Fruit fly (Drosophila melanogaster) whole organism, wandering third instar larva: ENCODE data around the gene Cf2.

Source experiments
- Abd-B ChIP-seq: fragments of >200 bp; optimal IDR thresholded peaks from 2 replicates; lab custom pipeline; 2017; ENCODE audit warnings: missing biosample characterization, missing genetic modification characterization
- Dfd ChIP-seq: fragments of >200 bp; optimal IDR thresholded peaks from 2 replicates; lab custom pipeline; 2017; ENCODE audit warnings: missing biosample characterization, missing genetic modification characterization
- Dif ChIP-seq: fragments of 200-275, 200-300 bp; sonication (Bioruptor generic); optimal IDR thresholded peaks from 2 replicates; lab custom pipeline; 2018; ENCODE audit warnings: missing biosample characterization, missing genetic modification characterization; ENCODE audit not compliant: partially characterized antibody
- HLH106 ChIP-seq: fragments of 200-800 bp; optimal IDR thresholded peaks from 3 replicates; lab custom pipeline; 2019; ENCODE audit warnings: missing biosample characterization, mild to moderate bottlenecking, missing genetic modification characterization, moderate library complexity
- Mio ChIP-seq: sonication (Bioruptor generic); optimal IDR thresholded peaks from 2 replicates; lab custom pipeline; 2016; ENCODE audit warnings: missing biosample characterization, missing genetic modification characterization
- Myc ChIP-seq: fragments of >200 bp; optimal IDR thresholded peaks from 2 replicates; lab custom pipeline; 2017
- Sp1 ChIP-seq: fragments of 200-800 bp; sonication (Bioruptor generic); optimal IDR thresholded peaks from 3 replicates; lab custom pipeline; 2019; ENCODE audit warnings: missing biosample characterization, mild to moderate bottlenecking, missing genetic modification characterization, moderate library complexity
- br ChIP-seq: fragments of 200-800 bp; sonication (Bioruptor generic); optimal IDR thresholded peaks from 2 replicates; lab custom pipeline; 2016; ENCODE audit warnings: missing biosample characterization, missing genetic modification characterization
- dl ChIP-seq, 2 experiments: fragments of 175-275, 200-275 bp in 1 of 2; fragments of 200-275 bp in 1 of 2; sonication (Bioruptor generic); optimal IDR thresholded peaks; lab custom pipeline; 2018; ENCODE audit warnings: mild to moderate bottlenecking in 2 of 2, missing biosample characterization in 2 of 2, missing genetic modification characterization in 2 of 2, moderate library complexity in 2 of 2; ENCODE audit not compliant: partially characterized antibody in 2 of 2, insufficient read depth in 1 of 2
- dmrt93B ChIP-seq: fragments of 200-800 bp; sonication (Bioruptor generic); optimal IDR thresholded peaks from 2 replicates; lab custom pipeline; 2018; ENCODE audit warnings: missing biosample characterization, mild to moderate bottlenecking, missing genetic modification characterization
- h ChIP-seq: fragments of 200-800 bp; sonication (Bioruptor generic); optimal IDR thresholded peaks from 3 replicates; lab custom pipeline; 2016; ENCODE audit warnings: missing biosample characterization, mild to moderate bottlenecking, missing genetic modification characterization
- lola ChIP-seq: fragments of >200 bp; optimal IDR thresholded peaks from 2 replicates; lab custom pipeline; 2017; ENCODE audit warnings: missing biosample characterization, missing genetic modification characterization
- tai ChIP-seq: sonication (Bioruptor generic); optimal IDR thresholded peaks from 2 replicates; lab custom pipeline; 2016; ENCODE audit warnings: missing biosample characterization, missing genetic modification characterization
- usp ChIP-seq: fragments of >200 bp; optimal IDR thresholded peaks from 2 replicates; lab custom pipeline; 2017; ENCODE audit warnings: missing biosample characterization, missing genetic modification characterization

DNA sequence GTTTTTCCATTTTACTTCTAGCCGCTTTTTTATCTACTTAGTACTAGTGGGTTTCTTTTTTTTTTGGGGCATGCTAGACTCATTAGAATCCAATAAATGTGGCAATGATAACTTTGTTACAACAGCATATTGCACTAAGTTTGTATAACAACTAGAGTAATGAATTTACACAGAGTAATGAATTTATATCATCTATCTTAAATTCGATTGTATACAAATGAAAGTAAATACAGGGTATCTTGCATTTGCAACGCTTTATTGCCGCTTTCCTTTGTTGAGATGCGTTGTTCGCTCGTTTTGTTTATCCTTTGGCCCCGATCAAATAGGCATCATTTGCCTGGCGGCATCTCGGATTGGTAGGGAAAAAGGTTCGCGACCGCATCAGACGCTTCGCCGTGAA, 28.1 kb downstream of the Cf2 start:
- TF ChIP-seq dl (GFP tag; optimal IDR thresholded peaks at IDR 0.05; lab: Kevin White, UChicago; ENCODE audit: insufficient read depth in 1 of 2, partially characterized antibody in 2 of 2) (no peak), dmrt93B (GFP tag; lab: Kevin White, UChicago) (no peak), br (no peak), h (GFP tag; lab: Kevin White, UChicago) (no peak), tai (GFP tag; lab: Kevin White, UChicago) (no peak), Myc (lab: Kevin White, UChicago) (no peak), usp (GFP tag; lab: Kevin White, UChicago) (no peak), Mio (no peak), HLH106 (tag; lab: Kevin White, UChicago) (no peak), Dif (GFP tag; lab: Kevin White, UChicago) (no peak), lola (GFP tag; lab: Kevin White, UChicago) (no peak), Dfd (no peak), Sp1 (no peak), Abd-B (GFP tag; lab: Kevin White, UChicago) (no peak)
